Fruit fly (Drosophila melanogaster): ENCODE results near the gene UGP.

DNA sequence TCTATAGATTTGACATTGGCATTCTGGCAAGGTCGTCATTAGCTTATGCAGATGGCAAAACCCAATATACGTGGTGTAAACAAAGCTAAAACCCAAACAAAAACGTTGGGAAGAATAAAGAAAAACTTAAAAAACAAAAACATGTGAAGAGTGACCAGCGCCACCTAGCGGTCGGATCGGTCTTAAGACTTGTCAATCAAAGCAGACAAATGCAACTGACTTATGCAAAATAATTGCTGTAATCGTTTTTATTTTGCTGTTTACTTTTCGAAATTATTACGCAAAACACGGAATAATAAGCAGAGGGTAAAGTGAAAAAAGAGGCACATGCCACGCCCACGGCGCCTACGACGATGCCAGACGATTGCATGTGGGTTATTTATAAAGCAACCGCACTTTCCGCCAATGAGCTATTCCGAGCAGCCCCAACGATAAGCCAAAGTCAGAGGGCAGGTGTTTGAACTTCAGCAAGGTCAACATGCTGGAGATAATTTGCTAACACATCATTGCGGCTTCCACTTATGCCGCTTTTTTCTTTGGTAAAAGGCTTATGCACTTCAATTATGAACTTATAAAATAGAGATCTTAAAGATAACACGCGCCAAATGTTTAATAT lies 2.5 kb downstream of the UGP start:
- TF ChIP-seq kay (GFP tag; ENCODE audit: borderline replicate concordance) (no peak), Hr96 (GFP tag; optimal IDR thresholded peaks at IDR 0.05) (no peak), tj (GFP tag; optimal IDR thresholded peaks at IDR 0.05) (no peak), ovo (GFP tag; optimal IDR thresholded peaks at IDR 0.05) (no peak), CG12768 (GFP tag; optimal IDR thresholded peaks at IDR 0.05) (no peak), Crg-1 (GFP tag; optimal IDR thresholded peaks at IDR 0.05) (no peak), CG14711 (tag; optimal IDR thresholded peaks at IDR 0.05) (no peak)
